Worm (Caenorhabditis elegans) whole organism, late embryonic: Measurements from ENCODE around the gene M110.7.

Source experiments
- F13H6.1 ChIP-seq: sonication (generic microtip); optimal IDR thresholded peaks from 2 replicates; lab custom pipeline; 2016; ENCODE audit warnings: missing genetic modification characterization, missing compliant biosample characterization
- ceh-2 ChIP-seq: sonication (generic microtip); optimal IDR thresholded peaks from 2 replicates; lab custom pipeline; 2016; ENCODE audit warnings: missing genotype, missing genetic modification characterization, missing compliant biosample characterization
- elt-4 ChIP-seq: sonication (generic microtip); optimal IDR thresholded peaks from 2 replicates; lab custom pipeline; 2016; ENCODE audit warnings: missing genetic modification characterization, missing compliant biosample characterization
- fax-1 ChIP-seq: sonication (generic microtip); optimal IDR thresholded peaks from 2 replicates; lab custom pipeline; 2016; ENCODE audit warnings: missing genotype, missing genetic modification characterization, missing compliant biosample characterization
- lin-11 ChIP-seq: fragments of 200-800 bp; sonication (Bioruptor generic); optimal IDR thresholded peaks from 2 replicates; lab custom pipeline; 2018; ENCODE audit warnings: mild to moderate bottlenecking, missing genetic modification characterization, missing compliant biosample characterization
- nfya-1 ChIP-seq: sonication (generic microtip); optimal IDR thresholded peaks from 2 replicates; lab custom pipeline; 2017; ENCODE audit warnings: missing genetic modification characterization, mild to moderate bottlenecking, missing compliant biosample characterization, antibody characterized with exemption, moderate library complexity
- nhr-232 ChIP-seq: sonication (generic microtip); optimal IDR thresholded peaks from 2 replicates; lab custom pipeline; 2016; ENCODE audit warnings: missing genetic modification characterization, missing compliant biosample characterization
- pax-1 ChIP-seq: fragments of 150-350 bp; optimal IDR thresholded peaks from 2 replicates; lab custom pipeline; 2014; ENCODE audit warnings: missing biosample characterization, missing genetic modification characterization
- pha-2 ChIP-seq: sonication (generic microtip); optimal IDR thresholded peaks from 2 replicates; lab custom pipeline; 2017; ENCODE audit warnings: mild to moderate bottlenecking, missing genetic modification characterization, missing compliant biosample characterization
- pha-4 ChIP-seq: fragments of 150-350 bp; optimal IDR thresholded peaks from 2 replicates; lab custom pipeline; 2018; ENCODE audit warnings: missing biosample characterization, missing genetic modification reagents, missing genetic modification characterization
- tbx-2 ChIP-seq: sonication (generic microtip); optimal IDR thresholded peaks from 2 replicates; lab custom pipeline; 2016; ENCODE audit warnings: missing genetic modification characterization, missing compliant biosample characterization

DNA sequence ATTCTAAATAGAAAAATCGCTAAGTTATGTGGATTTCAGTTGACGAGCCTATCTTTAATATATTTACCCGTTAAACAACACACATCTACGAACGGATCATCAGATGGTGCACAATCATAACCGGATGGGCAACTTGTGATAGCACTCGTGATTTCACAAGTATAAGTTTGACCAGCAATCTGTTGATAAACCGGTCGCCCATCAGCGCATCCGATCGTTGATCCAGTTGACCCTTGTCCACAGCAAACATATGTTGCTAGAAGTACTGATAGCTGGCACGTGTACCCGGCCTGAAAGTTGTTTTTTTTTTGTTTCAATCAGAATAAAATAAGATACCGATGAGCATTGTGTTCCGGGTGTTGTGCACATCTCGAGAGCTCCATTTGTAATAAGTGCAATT, 35.1 kb downstream of the M110.7 start:
- TF ChIP-seq tbx-2 (tag; lab: Kevin White, UChicago) (no peak), pax-1 (tag; lab: Kevin White, UChicago) (no peak), F13H6.1 (tag; lab: Kevin White, UChicago) (no peak), lin-11 (tag; lab: Kevin White, UChicago) (no peak), pha-4 (tag; lab: Kevin White, UChicago) (no peak), fax-1 (tag; lab: Kevin White, UChicago) (no peak), nfya-1 (tag; lab: Kevin White, UChicago) (no peak), ceh-2 (tag; lab: Kevin White, UChicago) (no peak), elt-4 (no peak), pha-2 (no peak), nhr-232 (tag; lab: Kevin White, UChicago) (no peak)
